Fruit fly (Drosophila melanogaster): ENCODE data around the gene CG18088.

The CG18088 gene

dm6 chr2L:8982584-8983302 lies 15.4 kb downstream of the CG18088 start (continued):
- TF ChIP-seq CG6272 (GFP tag; IDR thresholded peaks at IDR 0.05) (no peak), psq (GFP tag; optimal IDR thresholded peaks at IDR 0.05) (no peak), CG17612 (GFP tag; IDR thresholded peaks at IDR 0.05) (no peak), B-H1 (GFP tag; IDR thresholded peaks at IDR 0.05) (0 out of 3 replicates have a peak, but pooled peaks have one; percentile 24), CG8478 (optimal IDR thresholded peaks at IDR 0.05) (no peak), Sox102F (GFP tag; optimal IDR thresholded peaks at IDR 0.05) (peak; percentile 69), CG1792 (GFP tag; optimal IDR thresholded peaks at IDR 0.05) (no peak), CG3163 (GFP tag; optimal IDR thresholded peaks at IDR 0.05) (no peak), CG7357 (GFP tag; IDR thresholded peaks at IDR 0.05) (peak; percentile 42; the same call in 1 of the 3 replicates), CG8089 (GFP tag; optimal IDR thresholded peaks at IDR 0.05) (peak; percentile 13), sc (optimal IDR thresholded peaks at IDR 0.05) (no peak), sc (GFP tag; optimal IDR thresholded peaks at IDR 0.05) (no peak), tx (GFP tag; optimal IDR thresholded peaks at IDR 0.05) (no peak), Bteb2 (GFP tag; optimal IDR thresholded peaks at IDR 0.05) (peak; percentile 34), CG18599 (GFP tag; optimal IDR thresholded peaks at IDR 0.05) (peak; percentile 44), CG10274 (GFP tag; optimal IDR thresholded peaks at IDR 0.05) (no peak), CG8281 (tag; optimal IDR thresholded peaks at IDR 0.05) (peak; percentile 44), run (tag; optimal IDR thresholded peaks at IDR 0.05) (peak; percentile 59), CG7745 (tag; optimal IDR thresholded peaks at IDR 0.05) (no peak), CG6791 (GFP tag; IDR thresholded peaks at IDR 0.05; ENCODE audit: partially characterized antibody) (no peak), Atf3 (GFP tag; optimal IDR thresholded peaks at IDR 0.05) (peak; percentile 34), mam (GFP tag; optimal IDR thresholded peaks at IDR 0.05) (peak; percentile 42), CG11560 (tag; IDR thresholded peaks at IDR 0.05) (no peak), wdn (GFP tag; IDR thresholded peaks at IDR 0.05) (no peak), CG2120 (GFP tag; optimal IDR thresholded peaks at IDR 0.05) (peak; percentile 49), E2f1 (GFP tag; IDR thresholded peaks at IDR 0.05) (0 out of 2 replicates have a peak, but pooled peaks have one; percentile 35), CG14667 (GFP tag; IDR thresholded peaks at IDR 0.05) (no peak), Hand (GFP tag; optimal IDR thresholded peaks at IDR 0.05) (no peak), CG15073 (GFP tag; optimal IDR thresholded peaks at IDR 0.05) (no peak), CG1529 (GFP tag; optimal IDR thresholded peaks at IDR 0.05) (no peak), az2 (GFP tag; optimal IDR thresholded peaks at IDR 0.05) (peak; percentile 31), HHEX (GFP tag; optimal IDR thresholded peaks at IDR 0.05) (peak; percentile 24), CG16815 (GFP tag; optimal IDR thresholded peaks at IDR 0.05) (no peak), HLHmδ (GFP tag; optimal IDR thresholded peaks at IDR 0.05) (no peak), tio (GFP tag; optimal IDR thresholded peaks at IDR 0.05) (peak; percentile 26), Fer3 (tag; optimal IDR thresholded peaks at IDR 0.05) (peak; percentile 71), ato (GFP tag; IDR thresholded peaks at IDR 0.05; ENCODE audit: partially characterized antibody) (no peak), CG14014 (GFP tag; IDR thresholded peaks at IDR 0.05) (peak; percentile 52; the same call in 1 of the 2 replicates), Opbp (GFP tag; IDR thresholded peaks at IDR 0.05; ENCODE audit: partially characterized antibody) (no peak), zf30C (GFP tag; optimal IDR thresholded peaks at IDR 0.05) (no peak), CG9437 (GFP tag; optimal IDR thresholded peaks at IDR 0.05) (peak; percentile 7), CG18764 (GFP tag; optimal IDR thresholded peaks at IDR 0.05) (no peak), ham (GFP tag; IDR thresholded peaks at IDR 0.05) (no peak), CoRest (tag; optimal IDR thresholded peaks at IDR 0.05) (peak; percentile 65), CG9797 (GFP tag; optimal IDR thresholded peaks at IDR 0.05) (no peak), CG9215 (GFP tag; IDR thresholded peaks at IDR 0.05) (no peak), corto (GFP tag; optimal IDR thresholded peaks at IDR 0.05) (no peak), vfl (GFP tag; optimal IDR thresholded peaks at IDR 0.05) (no peak), CG1832 (GFP tag; optimal IDR thresholded peaks at IDR 0.05) (no peak), Dip3 (GFP tag; optimal IDR thresholded peaks at IDR 0.05) (no peak)

Measured in whole organism, embryonic.